Fruit fly (Drosophila melanogaster) whole organism, embryonic: ENCODE measurements around the gene CG7650.

Experiments used
- Abd-B ChIP-seq: fragments of 200-800 bp; sonication (Bioruptor generic); optimal IDR thresholded peaks from 2 replicates; lab custom pipeline; 2018; ENCODE audit warnings: missing biosample characterization, mild to moderate bottlenecking, missing genetic modification characterization, moderate library complexity
- Antp ChIP-seq: fragments of 200-800 bp; sonication (Bioruptor generic); optimal IDR thresholded peaks from 3 replicates; lab custom pipeline; 2016; ENCODE audit warnings: missing biosample characterization, missing genetic modification characterization
- B-H1 ChIP-seq: fragments of 200-800 bp; sonication (Bioruptor generic); IDR thresholded peaks from 3 replicates; pipeline ENCODE4 v1.3.6; 2022; ENCODE audit warnings: missing biosample characterization, missing genetic modification characterization
- CG10147 ChIP-seq: fragments of 200-800 bp; sonication (Bioruptor generic); optimal IDR thresholded peaks from 2 replicates; lab custom pipeline; 2019; ENCODE audit warnings: missing biosample characterization, mild to moderate bottlenecking, missing genetic modification characterization, moderate library complexity
- CG11398 ChIP-seq: fragments of 200-800 bp; sonication (Bioruptor generic); optimal IDR thresholded peaks from 2 replicates; lab custom pipeline; 2016; ENCODE audit warnings: missing biosample characterization, missing genetic modification characterization
- CG11695 ChIP-seq: fragments of 200-800 bp; sonication (Bioruptor generic); IDR thresholded peaks from 3 replicates; pipeline ENCODE4 v1.3.6; 2022; ENCODE audit warnings: missing biosample characterization, missing genetic modification characterization
- CG12071 ChIP-seq: fragments of 200-800 bp; sonication (Bioruptor generic); optimal IDR thresholded peaks from 3 replicates; lab custom pipeline; 2018; ENCODE audit warnings: missing biosample characterization, mild to moderate bottlenecking, missing genetic modification characterization
- CG12219 ChIP-seq: fragments of 200-800 bp; sonication (Bioruptor generic); optimal IDR thresholded peaks from 3 replicates; lab custom pipeline; 2018; ENCODE audit warnings: missing biosample characterization, mild to moderate bottlenecking, missing genetic modification characterization
- CG1233 ChIP-seq: fragments of 200-800 bp; sonication (Bioruptor generic); optimal IDR thresholded peaks from 4 replicates; lab custom pipeline; 2018; ENCODE audit warnings: missing biosample characterization, mild to moderate bottlenecking, missing genetic modification characterization
- CG16813 ChIP-seq: fragments of 200-800 bp; sonication (Bioruptor generic); IDR thresholded peaks from 3 replicates; pipeline ENCODE4 v1.3.6; 2022; ENCODE audit warnings: missing biosample characterization, missing genetic modification characterization; ENCODE audit not compliant: partially characterized antibody
- CG33213 ChIP-seq: fragments of 200-800 bp; sonication (Bioruptor generic); optimal IDR thresholded peaks from 3 replicates; lab custom pipeline; 2016; ENCODE audit warnings: missing biosample characterization, missing genetic modification characterization
- CG3838 ChIP-seq: fragments of 200-800 bp; sonication (Bioruptor generic); optimal IDR thresholded peaks from 3 replicates; lab custom pipeline; 2016; ENCODE audit warnings: missing biosample characterization, missing genetic modification characterization
- CG4360 ChIP-seq: fragments of 200-800 bp; sonication (Bioruptor generic); IDR thresholded peaks from 2 replicates; pipeline ENCODE4 v1.3.6; 2022; ENCODE audit warnings: missing biosample characterization, missing genetic modification characterization
- CG6813 ChIP-seq: fragments of 200-800 bp; sonication (Bioruptor generic); optimal IDR thresholded peaks from 2 replicates; lab custom pipeline; 2017; ENCODE audit warnings: missing biosample characterization, missing genetic modification characterization, mild to moderate bottlenecking, moderate library complexity, missing genetic modification reagents
- CG7372 ChIP-seq: fragments of 200-800 bp; sonication (Bioruptor generic); IDR thresholded peaks from 2 replicates; pipeline ENCODE4 v1.3.6; 2022; ENCODE audit warnings: missing biosample characterization, missing genetic modification characterization
- CG8924 ChIP-seq: fragments of 200-800 bp; optimal IDR thresholded peaks from 3 replicates; lab custom pipeline; 2019; ENCODE audit warnings: missing biosample characterization, mild to moderate bottlenecking, missing genetic modification characterization, moderate library complexity
- CG9727 ChIP-seq: fragments of 200-800 bp; sonication (Bioruptor generic); optimal IDR thresholded peaks from 3 replicates; lab custom pipeline; 2017; ENCODE audit warnings: missing biosample characterization, mild to moderate bottlenecking, missing genetic modification characterization
- CG9876 ChIP-seq: fragments of 200-800 bp; sonication (Bioruptor generic); optimal IDR thresholded peaks from 2 replicates; lab custom pipeline; 2016; ENCODE audit warnings: missing biosample characterization, missing genetic modification characterization
- Chrac-16 ChIP-seq: fragments of 200-800 bp; sonication (Bioruptor generic); optimal IDR thresholded peaks from 3 replicates; lab custom pipeline; 2016; ENCODE audit warnings: missing biosample characterization, missing genetic modification characterization
- CkIIα-i1 ChIP-seq: fragments of 200-800 bp; sonication (Bioruptor generic); IDR thresholded peaks from 2 replicates; pipeline ENCODE4 v1.3.6; 2022; ENCODE audit warnings: missing biosample characterization, missing genetic modification characterization
- Deaf1 ChIP-seq: fragments of 200-800 bp; optimal IDR thresholded peaks from 3 replicates; lab custom pipeline; 2019; ENCODE audit warnings: missing biosample characterization, mild to moderate bottlenecking, missing genetic modification characterization, moderate library complexity
- Elba2 ChIP-seq: fragments of 200-800 bp; sonication (Bioruptor generic); optimal IDR thresholded peaks from 3 replicates; lab custom pipeline; 2016; ENCODE audit warnings: missing biosample characterization, missing genetic modification characterization
- Fer1 ChIP-seq: fragments of 200-800 bp; sonication (Bioruptor generic); optimal IDR thresholded peaks from 2 replicates; lab custom pipeline; 2017; ENCODE audit warnings: missing biosample characterization, mild to moderate bottlenecking, missing genetic modification characterization
- Gug ChIP-seq: fragments of 200-800 bp; sonication (Bioruptor generic); IDR thresholded peaks from 4 replicates; pipeline ENCODE4 v1.3.6; 2022; ENCODE audit warnings: missing biosample characterization, missing genetic modification characterization
- H15 ChIP-seq: fragments of 200-800 bp; sonication (Bioruptor generic); IDR thresholded peaks from 3 replicates; pipeline ENCODE4 v1.3.6; 2022; ENCODE audit warnings: missing biosample characterization, missing genetic modification characterization
- Hmx ChIP-seq: fragments of 200-800 bp; sonication (Bioruptor generic); optimal IDR thresholded peaks from 2 replicates; lab custom pipeline; 2016; ENCODE audit warnings: missing biosample characterization, missing genetic modification characterization
- Hr39 ChIP-seq: fragments of >200 bp; optimal IDR thresholded peaks from 2 replicates; lab custom pipeline; 2017
- Lpt ChIP-seq: fragments of >200 bp; optimal IDR thresholded peaks from 2 replicates; lab custom pipeline; 2018; ENCODE audit warnings: missing biosample characterization, missing genetic modification characterization
- MESR4 ChIP-seq: fragments of 200-800 bp; sonication (Bioruptor generic); optimal IDR thresholded peaks from 2 replicates; lab custom pipeline; 2018; ENCODE audit warnings: missing biosample characterization, mild to moderate bottlenecking, missing genetic modification characterization, moderate library complexity
- Neu2 ChIP-seq: fragments of 200-800 bp; sonication (Bioruptor generic); optimal IDR thresholded peaks from 3 replicates; lab custom pipeline; 2016; ENCODE audit warnings: missing biosample characterization, missing genetic modification characterization, borderline replicate concordance
- Pdp1 ChIP-seq, 2 experiments: fragments of 200-800 bp; sonication (Bioruptor generic); optimal IDR thresholded peaks; 3 replicates each; lab custom pipeline; 2016; ENCODE audit warnings: missing biosample characterization in 2 of 2, missing genetic modification characterization in 2 of 2, mild to moderate bottlenecking in 1 of 2, moderate library complexity in 1 of 2
- Sin3A ChIP-seq: fragments of >200 bp; optimal IDR thresholded peaks from 2 replicates; lab custom pipeline; 2018
- bbx ChIP-seq: fragments of 200-800 bp; sonication (Bioruptor generic); IDR thresholded peaks from 2 replicates; pipeline ENCODE4 v1.3.6; 2022; ENCODE audit warnings: missing biosample characterization, missing genetic modification characterization; ENCODE audit not compliant: partially characterized antibody
- chif ChIP-seq, 2 experiments: fragments of 200-800 bp; sonication (Bioruptor generic); optimal IDR thresholded peaks; 3 replicates each; lab custom pipeline; 2016; ENCODE audit warnings: missing biosample characterization in 2 of 2, missing genetic modification characterization in 2 of 2
- crp ChIP-seq, 2 experiments: fragments of 200-800 bp; sonication (Bioruptor generic); optimal IDR thresholded peaks; 2 replicates in 1 of 2; 3 replicates in 1 of 2; lab custom pipeline; 2017; ENCODE audit warnings: missing biosample characterization in 2 of 2, missing genetic modification characterization in 2 of 2, mild to moderate bottlenecking in 1 of 2, moderate library complexity in 1 of 2
- cwo ChIP-seq: fragments of 200-800 bp; sonication (Bioruptor generic); optimal IDR thresholded peaks from 3 replicates; lab custom pipeline; 2017; ENCODE audit warnings: missing biosample characterization, missing genetic modification characterization, mild to moderate bottlenecking, moderate library complexity, missing genetic modification reagents
- emc ChIP-seq: fragments of 200-800 bp; sonication (Bioruptor generic); optimal IDR thresholded peaks from 2 replicates; lab custom pipeline; 2016; ENCODE audit warnings: missing biosample characterization, missing genetic modification characterization
- ems ChIP-seq: fragments of 200-800 bp; sonication (Bioruptor generic); optimal IDR thresholded peaks from 3 replicates; lab custom pipeline; 2016; ENCODE audit warnings: missing biosample characterization, missing genetic modification characterization
- eve ChIP-seq, 2 experiments: fragments of >200 bp; optimal IDR thresholded peaks; 2 replicates each; lab custom pipeline; 2017; ENCODE audit warnings: missing biosample characterization in 2 of 2, missing genetic modification characterization in 2 of 2
- gt ChIP-seq: fragments of 200-800 bp; sonication (Bioruptor generic); IDR thresholded peaks from 2 replicates; pipeline ENCODE4 v1.3.6; 2022; ENCODE audit warnings: missing biosample characterization, missing genetic modification characterization
- lov ChIP-seq, 2 experiments: fragments of 200-800 bp in 1 of 2; fragments of >200 bp in 1 of 2; sonication (Bioruptor generic) in 1 of 2; IDR thresholded peaks in 1 of 2; optimal IDR thresholded peaks in 1 of 2; 2 replicates in 1 of 2; 3 replicates in 1 of 2; pipeline versions ENCODE4 v1.3.6 to Lab custom; 2017 to 2022; ENCODE audit warnings: missing biosample characterization in 1 of 2, missing genetic modification characterization in 1 of 2
- maf-S ChIP-seq: fragments of 200-800 bp; sonication (Bioruptor generic); optimal IDR thresholded peaks from 2 replicates; lab custom pipeline; 2016; ENCODE audit warnings: missing biosample characterization, missing genetic modification characterization
- odd ChIP-seq: fragments of 200-800 bp; sonication (Bioruptor generic); optimal IDR thresholded peaks from 2 replicates; lab custom pipeline; 2017; ENCODE audit warnings: missing biosample characterization, mild to moderate bottlenecking, missing genetic modification characterization
- pnt ChIP-seq: fragments of 200-800 bp; sonication (Bioruptor generic); optimal IDR thresholded peaks from 3 replicates; lab custom pipeline; 2016; ENCODE audit warnings: missing biosample characterization, missing genetic modification characterization
- pzg ChIP-seq: fragments of 200-800 bp; sonication (Bioruptor generic); optimal IDR thresholded peaks from 3 replicates; lab custom pipeline; 2018; ENCODE audit warnings: missing biosample characterization, mild to moderate bottlenecking, missing genetic modification characterization, moderate library complexity
- ranshi ChIP-seq: fragments of 200-800 bp; sonication (Bioruptor generic); IDR thresholded peaks from 2 replicates; pipeline ENCODE4 v1.3.6; 2022; ENCODE audit warnings: missing biosample characterization, missing genetic modification characterization
- schlank ChIP-seq: fragments of 200-800 bp; sonication (Bioruptor generic); optimal IDR thresholded peaks from 2 replicates; lab custom pipeline; 2018; ENCODE audit warnings: missing biosample characterization, mild to moderate bottlenecking, missing genetic modification characterization
- seq ChIP-seq: fragments of 200-800 bp; sonication (Bioruptor generic); IDR thresholded peaks from 2 replicates; pipeline ENCODE4 v1.3.6; 2022; ENCODE audit warnings: missing biosample characterization, missing genetic modification characterization
- slbo ChIP-seq: fragments of 200-800 bp; sonication (Bioruptor generic); IDR thresholded peaks from 2 replicates; pipeline ENCODE4 v1.3.6; 2022; ENCODE audit warnings: missing biosample characterization, missing genetic modification characterization
- sob ChIP-seq: fragments of 200-800 bp; sonication (Bioruptor generic); IDR thresholded peaks from 2 replicates; pipeline ENCODE4 v1.3.6; 2022; ENCODE audit warnings: missing biosample characterization, missing genetic modification characterization
- stwl ChIP-seq: fragments of 200-800 bp; sonication (Bioruptor generic); optimal IDR thresholded peaks from 3 replicates; lab custom pipeline; 2018; ENCODE audit warnings: missing biosample characterization, mild to moderate bottlenecking, missing genetic modification characterization, moderate library complexity
- unc-4 ChIP-seq: fragments of 200-800 bp; sonication (Bioruptor generic); IDR thresholded peaks from 2 replicates; pipeline ENCODE4 v1.3.6; 2022; ENCODE audit warnings: missing biosample characterization, missing genetic modification characterization; ENCODE audit not compliant: partially characterized antibody

The CG7650 gene

DNA sequence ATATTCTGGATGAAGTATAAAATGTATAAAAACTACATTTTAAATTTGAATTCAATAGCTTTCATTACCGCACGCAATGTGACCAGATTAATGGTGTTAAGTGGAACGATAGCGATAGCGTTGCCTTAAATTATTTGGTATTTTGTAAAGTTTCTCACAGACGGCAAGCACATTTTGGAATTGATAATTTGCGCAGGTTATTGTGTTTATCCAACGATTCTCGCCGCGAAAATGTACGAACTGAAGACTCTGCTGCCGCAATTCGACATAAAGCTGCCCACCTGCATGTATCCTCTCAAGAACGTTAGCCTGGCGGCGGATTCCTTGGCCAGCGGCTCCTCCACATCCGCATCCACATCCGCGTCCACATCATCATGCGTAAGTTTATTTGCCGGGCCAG, 26.7 kb downstream of the CG7650 start, which contains the start of gene AIMP2 (continued):
- TF ChIP-seq lov (optimal IDR thresholded peaks at IDR 0.05; lab: Kevin White, UChicago), result no peak
- no peak for TF ChIP-seq lov (GFP tag; IDR thresholded peaks at IDR 0.05; lab: Robert Waterston, UW)
- TF ChIP-seq CG12071 (GFP tag; lab: Kevin White, UChicago), result no peak
- no peak for TF ChIP-seq CG12219 (GFP tag; lab: Kevin White, UChicago)
- TF ChIP-seq CkIIα-i1, result no peak
- TF ChIP-seq Chrac-16 (GFP tag; lab: Kevin White, UChicago), result no peak
- TF ChIP-seq Fer1 (GFP tag; lab: Kevin White, UChicago), result no peak
- no peak for TF ChIP-seq schlank
- TF ChIP-seq CG6813 (GFP tag; lab: Kevin White, UChicago), result no peak
- no peak for TF ChIP-seq CG9727 (GFP tag; lab: Kevin White, UChicago)
- no peak for TF ChIP-seq Gug (GFP tag; lab: Robert Waterston, UW)
- TF ChIP-seq CG11695 (GFP tag; lab: Robert Waterston, UW), result no peak
- TF ChIP-seq CG10147 (GFP tag; lab: Kevin White, UChicago), result no peak
- TF ChIP-seq slbo (GFP tag; lab: Robert Waterston, UW), result no peak
- no peak for TF ChIP-seq Hr39 (lab: Kevin White, UChicago)
- no peak for TF ChIP-seq CG9876 (GFP tag; lab: Kevin White, UChicago)
- no peak for TF ChIP-seq Abd-B (GFP tag; lab: Kevin White, UChicago)
- no peak for TF ChIP-seq crp (GFP tag; optimal IDR thresholded peaks at IDR 0.05; lab: Kevin White, UChicago)
- TF ChIP-seq Elba2 (GFP tag; lab: Kevin White, UChicago), result no peak
- TF ChIP-seq eve (GFP tag; optimal IDR thresholded peaks at IDR 0.05; lab: Kevin White, UChicago), result no peak
- TF ChIP-seq CG4360 (GFP tag; lab: Robert Waterston, UW), result no peak
- no peak for TF ChIP-seq Sin3A
- TF ChIP-seq Neu2 (GFP tag; lab: Kevin White, UChicago), result no peak
- no peak for TF ChIP-seq B-H1 (GFP tag; lab: Robert Waterston, UW)
- TF ChIP-seq CG16813, result 0 out of 3 replicates have a peak, but pooled peaks have one; percentile 17
- no peak for TF ChIP-seq seq
- no peak for TF ChIP-seq Hmx
- no peak for TF ChIP-seq gt (GFP tag; lab: Robert Waterston, UW)
- TF ChIP-seq H15 (GFP tag; lab: Robert Waterston, UW), result no peak
- peak; percentile 76 for TF ChIP-seq MESR4 (GFP tag; lab: Kevin White, UChicago)
- no peak for TF ChIP-seq Antp (GFP tag; lab: Kevin White, UChicago)
- TF ChIP-seq emc (GFP tag; lab: Kevin White, UChicago), result no peak
- peak in 1 of 2 experiments; percentile 34 for TF ChIP-seq Pdp1 (GFP tag; optimal IDR thresholded peaks at IDR 0.05; lab: Kevin White, UChicago)
- TF ChIP-seq CG8924 (tag; lab: Kevin White, UChicago), result no peak
- no peak for TF ChIP-seq pnt (GFP tag; lab: Kevin White, UChicago)
- no peak for TF ChIP-seq cwo (GFP tag; lab: Kevin White, UChicago)
- TF ChIP-seq CG7372, result no peak
- TF ChIP-seq CG33213 (GFP tag; lab: Kevin White, UChicago), result no peak
- 0 out of 2 replicates have a peak, but pooled peaks have one; percentile 50 for TF ChIP-seq bbx (GFP tag; lab: Robert Waterston, UW)
- TF ChIP-seq maf-S (GFP tag; lab: Kevin White, UChicago), result no peak
- no peak for TF ChIP-seq ranshi (GFP tag; lab: Robert Waterston, UW)
- TF ChIP-seq Lpt (GFP tag; lab: Kevin White, UChicago), result no peak
- TF ChIP-seq pzg, result peak; percentile 66
- TF ChIP-seq Deaf1 (tag; lab: Kevin White, UChicago), result no peak
- TF ChIP-seq CG1233, result no peak
- TF ChIP-seq unc-4, result peak; percentile 49
- no peak for TF ChIP-seq odd
- no peak for TF ChIP-seq chif (GFP tag; optimal IDR thresholded peaks at IDR 0.05; lab: Kevin White, UChicago)
- TF ChIP-seq CG3838 (GFP tag; lab: Kevin White, UChicago), result no peak
- TF ChIP-seq sob (GFP tag; lab: Robert Waterston, UW), result no peak
- no peak for TF ChIP-seq CG11398 (GFP tag; lab: Kevin White, UChicago)
- TF ChIP-seq stwl (tag; lab: Kevin White, UChicago), result peak; percentile 70
- TF ChIP-seq ems (GFP tag; lab: Kevin White, UChicago), result no peak
